Worm (Caenorhabditis elegans) whole organism, young adult: Measurements from ENCODE around the gene W03A5.1.

Experiments used
- C17E4.6 ChIP-seq: fragments of 200-800 bp; sonication (Bioruptor generic); IDR thresholded peaks from 2 replicates; pipeline ENCODE4 v1.3.6; 2022; ENCODE audit warnings: missing genetic modification reagents, missing genetic modification characterization, missing compliant biosample characterization
- F10E7.11 ChIP-seq: sonication (generic microtip); optimal IDR thresholded peaks from 2 replicates; lab custom pipeline; 2017; ENCODE audit warnings: mild to moderate bottlenecking, missing genetic modification characterization, moderate library complexity, missing compliant biosample characterization
- F23B12.7 ChIP-seq: sonication (generic microtip); optimal IDR thresholded peaks from 2 replicates; lab custom pipeline; 2017; ENCODE audit warnings: missing genetic modification characterization, mild to moderate bottlenecking, missing compliant biosample characterization, antibody characterized with exemption, moderate library complexity; ENCODE audit not compliant: insufficient read depth
- F33H1.4 ChIP-seq: fragments of 200-800 bp; sonication (Bioruptor generic); IDR thresholded peaks from 2 replicates; pipeline ENCODE4 v1.3.6; 2022; ENCODE audit warnings: missing genetic modification reagents, missing genetic modification characterization, missing compliant biosample characterization
- F37B4.10 ChIP-seq: fragments of 200-800 bp; sonication (Bioruptor generic); IDR thresholded peaks from 2 replicates; pipeline ENCODE4 v1.3.6; 2022; ENCODE audit warnings: missing genetic modification characterization, missing compliant biosample characterization
- F52B5.7 ChIP-seq: sonication (generic microtip); optimal IDR thresholded peaks from 2 replicates; lab custom pipeline; 2016; ENCODE audit warnings: mild to moderate bottlenecking, missing genetic modification characterization, missing compliant biosample characterization
- F55B11.4 ChIP-seq: sonication (generic microtip); optimal IDR thresholded peaks from 2 replicates; lab custom pipeline; 2016; ENCODE audit warnings: missing compliant biosample characterization, missing genetic modification characterization, borderline replicate concordance; ENCODE audit not compliant: insufficient read depth
- F57C9.4 ChIP-seq: sonication (generic microtip); optimal IDR thresholded peaks from 2 replicates; lab custom pipeline; 2017; ENCODE audit warnings: mild to moderate bottlenecking, missing genetic modification characterization, missing compliant biosample characterization
- K11D2.4 ChIP-seq: fragments of 200-800 bp; sonication (Bioruptor generic); IDR thresholded peaks from 2 replicates; pipeline ENCODE4 v1.3.6; 2022; ENCODE audit warnings: missing genetic modification reagents, missing genetic modification characterization, missing compliant biosample characterization
- Y53G8AR.9 ChIP-seq: fragments of 200-800 bp; sonication (Bioruptor generic); conservative IDR thresholded peaks from 2 replicates; pipeline ENCODE4 v1.3.6; 2022; ENCODE audit warnings: missing genetic modification reagents, missing genetic modification characterization, missing compliant biosample characterization
- Y56A3A.18 ChIP-seq: fragments of 200-800 bp; sonication (Bioruptor generic); IDR thresholded peaks from 2 replicates; pipeline ENCODE4 v1.3.6; 2022; ENCODE audit warnings: missing genetic modification reagents, missing genetic modification characterization, missing compliant biosample characterization
- Y67H2A.10 ChIP-seq: fragments of 200-800 bp; sonication (Bioruptor generic); conservative IDR thresholded peaks from 2 replicates; pipeline ENCODE4 v1.3.6; 2022; ENCODE audit warnings: missing genetic modification reagents, missing genetic modification characterization, missing compliant biosample characterization
- ZK185.1 ChIP-seq: sonication (generic microtip); optimal IDR thresholded peaks from 2 replicates; lab custom pipeline; 2016; ENCODE audit warnings: mild to moderate bottlenecking, missing genetic modification characterization, missing compliant biosample characterization; ENCODE audit not compliant: poor library complexity, severe bottlenecking
- bed-1 ChIP-seq: fragments of 200-800 bp; sonication (Bioruptor generic); IDR thresholded peaks from 2 replicates; pipeline ENCODE4 v1.3.6; 2022; ENCODE audit warnings: missing genetic modification reagents, missing genetic modification characterization, missing compliant biosample characterization
- bed-2 ChIP-seq: fragments of 200-800 bp; sonication (Bioruptor generic); IDR thresholded peaks from 2 replicates; pipeline ENCODE4 v1.3.6; 2022; ENCODE audit warnings: missing genetic modification reagents, missing genetic modification characterization, missing compliant biosample characterization
- cebp-1 ChIP-seq, 2 experiments: fragments of 200-800 bp in 1 of 2; sonication (Bioruptor generic) in 1 of 2; sonication (generic microtip) in 1 of 2; IDR thresholded peaks in 1 of 2; optimal IDR thresholded peaks in 1 of 2; 2 replicates each; pipeline versions ENCODE4 v1.3.6 to Lab custom; 2017 to 2022; ENCODE audit warnings: missing compliant biosample characterization in 2 of 2, missing genetic modification characterization in 2 of 2, mild to moderate bottlenecking in 1 of 2, missing genetic modification reagents in 1 of 2, moderate library complexity in 1 of 2
- cebp-2 ChIP-seq: fragments of 200-800 bp; sonication (Bioruptor generic); IDR thresholded peaks from 2 replicates; pipeline ENCODE4 v1.3.6; 2022; ENCODE audit warnings: missing genetic modification characterization, missing compliant biosample characterization
- ceh-27 ChIP-seq: fragments of 200-800 bp; sonication (Bioruptor generic); optimal IDR thresholded peaks from 2 replicates; lab custom pipeline; 2018; ENCODE audit warnings: mild to moderate bottlenecking, missing genetic modification characterization, moderate library complexity, missing compliant biosample characterization
- ceh-58 ChIP-seq: fragments of 200-800 bp; sonication (Bioruptor generic); IDR thresholded peaks from 2 replicates; pipeline ENCODE4 v1.3.6; 2022; ENCODE audit warnings: missing genetic modification characterization, missing compliant biosample characterization
- ceh-91 ChIP-seq: fragments of 200-800 bp; sonication (Bioruptor generic); IDR thresholded peaks from 2 replicates; pipeline ENCODE4 v1.3.6; 2022; ENCODE audit warnings: missing genetic modification reagents, missing genetic modification characterization, missing compliant biosample characterization
- chd-7 ChIP-seq: sonication (generic microtip); optimal IDR thresholded peaks from 2 replicates; lab custom pipeline; 2016; ENCODE audit warnings: mild to moderate bottlenecking, missing genetic modification characterization, moderate library complexity, missing compliant biosample characterization
- dpff-1 ChIP-seq: sonication (generic microtip); optimal IDR thresholded peaks from 2 replicates; lab custom pipeline; 2017; ENCODE audit warnings: mild to moderate bottlenecking, missing genetic modification characterization, missing compliant biosample characterization
- efl-1 ChIP-seq: fragments of 150-350 bp; optimal IDR thresholded peaks from 2 replicates; lab custom pipeline; 2014; ENCODE audit warnings: missing biosample characterization, missing genetic modification reagents, missing genetic modification characterization
- egl-18 ChIP-seq: fragments of 200-800 bp; sonication (Bioruptor generic); IDR thresholded peaks from 2 replicates; pipeline ENCODE4 v1.3.6; 2022; ENCODE audit warnings: missing genetic modification reagents, missing genetic modification characterization, missing compliant biosample characterization
- egl-44 ChIP-seq: fragments of 200-800 bp; sonication (Bioruptor generic); IDR thresholded peaks from 2 replicates; pipeline ENCODE4 v1.3.6; 2022; ENCODE audit warnings: missing genetic modification reagents, missing genetic modification characterization, missing compliant biosample characterization
- egrh-3 ChIP-seq: fragments of 200-800 bp; sonication (Bioruptor generic); IDR thresholded peaks from 2 replicates; pipeline ENCODE4 v1.3.6; 2022; ENCODE audit warnings: missing genetic modification reagents, missing genetic modification characterization, missing compliant biosample characterization
- him-1 ChIP-seq: sonication (generic microtip); optimal IDR thresholded peaks from 2 replicates; lab custom pipeline; 2016; ENCODE audit warnings: missing genotype, missing genetic modification reagents, missing genetic modification characterization, missing compliant biosample characterization
- hrde-1 ChIP-seq: sonication (generic microtip); optimal IDR thresholded peaks from 2 replicates; lab custom pipeline; 2016; ENCODE audit warnings: missing genetic modification characterization, mild to moderate bottlenecking, missing compliant biosample characterization, moderate library complexity, missing genotype, missing genetic modification reagents, borderline replicate concordance
- let-526 ChIP-seq: fragments of 200-800 bp; sonication (Bioruptor generic); IDR thresholded peaks from 2 replicates; pipeline ENCODE4 v1.3.6; 2022; ENCODE audit warnings: missing genetic modification reagents, missing genetic modification characterization, missing compliant biosample characterization
- lin-26 ChIP-seq: fragments of 200-800 bp; sonication (Bioruptor generic); IDR thresholded peaks from 2 replicates; pipeline ENCODE4 v1.3.6; 2022; ENCODE audit warnings: missing genetic modification reagents, missing genetic modification characterization, missing compliant biosample characterization
- lin-40 ChIP-seq: sonication (generic microtip); optimal IDR thresholded peaks from 2 replicates; lab custom pipeline; 2016; ENCODE audit warnings: missing genetic modification characterization, mild to moderate bottlenecking, missing compliant biosample characterization, missing genotype, missing genetic modification reagents
- lir-1 ChIP-seq: fragments of 200-800 bp; sonication (Bioruptor generic); conservative IDR thresholded peaks from 2 replicates; pipeline ENCODE4 v1.3.6; 2022; ENCODE audit warnings: missing genetic modification reagents, missing genetic modification characterization, missing compliant biosample characterization
- madf-3 ChIP-seq: fragments of 200-800 bp; sonication (Bioruptor generic); IDR thresholded peaks from 2 replicates; pipeline ENCODE4 v1.3.6; 2022; ENCODE audit warnings: missing genetic modification reagents, missing genetic modification characterization, missing compliant biosample characterization
- madf-6 ChIP-seq: fragments of 200-800 bp; sonication (Bioruptor generic); IDR thresholded peaks from 2 replicates; pipeline ENCODE4 v1.3.6; 2022; ENCODE audit warnings: missing genetic modification reagents, missing genetic modification characterization, missing compliant biosample characterization
- madf-8 ChIP-seq: fragments of 200-800 bp; sonication (Bioruptor generic); conservative IDR thresholded peaks from 2 replicates; pipeline ENCODE4 v1.3.6; 2022; ENCODE audit warnings: missing genetic modification reagents, missing genetic modification characterization, missing compliant biosample characterization
- mel-28 ChIP-seq: sonication (generic microtip); optimal IDR thresholded peaks from 2 replicates; lab custom pipeline; 2016; ENCODE audit warnings: borderline replicate concordance, mild to moderate bottlenecking, missing genetic modification characterization, missing compliant biosample characterization
- nfya-2 ChIP-seq: fragments of 200-800 bp; sonication (Bioruptor generic); IDR thresholded peaks from 2 replicates; pipeline ENCODE4 v1.3.6; 2022; ENCODE audit warnings: missing genetic modification reagents, missing genetic modification characterization, missing compliant biosample characterization
- nfyb-1 ChIP-seq: fragments of 200-800 bp; sonication (Bioruptor generic); IDR thresholded peaks from 2 replicates; pipeline ENCODE4 v1.3.6; 2022; ENCODE audit warnings: missing genetic modification reagents, missing genetic modification characterization, missing compliant biosample characterization
- pbrm-1 ChIP-seq: fragments of 200-800 bp; sonication (Bioruptor generic); IDR thresholded peaks from 2 replicates; pipeline ENCODE4 v1.3.6; 2022; ENCODE audit warnings: missing genetic modification reagents, missing genetic modification characterization, missing compliant biosample characterization
- snpc-1.1 ChIP-seq: sonication (generic microtip); optimal IDR thresholded peaks from 2 replicates; lab custom pipeline; 2017; ENCODE audit warnings: missing genetic modification characterization, mild to moderate bottlenecking, missing compliant biosample characterization, antibody characterized with exemption, moderate library complexity, missing genotype, missing genetic modification reagents; ENCODE audit not compliant: insufficient read depth
- snpc-3.4 ChIP-seq: sonication (generic microtip); optimal IDR thresholded peaks from 2 replicates; lab custom pipeline; 2017; ENCODE audit warnings: missing genetic modification characterization, mild to moderate bottlenecking, missing compliant biosample characterization, antibody characterized with exemption, moderate library complexity, missing genotype, missing genetic modification reagents
- snpc-4 ChIP-seq, 5 experiments: fragments of 150-350 bp in 1 of 5; sonication (generic microtip) in 4 of 5; optimal IDR thresholded peaks; 2 replicates each; lab custom pipeline; 2014 to 2018; ENCODE audit warnings: missing genetic modification characterization in 5 of 5, missing biosample characterization in 3 of 5, antibody characterized with exemption in 2 of 5, mild to moderate bottlenecking in 2 of 5, missing compliant biosample characterization in 2 of 5, missing genotype in 2 of 5, moderate library complexity in 2 of 5, missing genetic modification reagents in 1 of 5
- tlf-1 ChIP-seq: fragments of 200-800 bp; sonication (Bioruptor generic); optimal IDR thresholded peaks from 2 replicates; lab custom pipeline; 2018; ENCODE audit warnings: mild to moderate bottlenecking, missing genetic modification characterization, missing compliant biosample characterization
- ztf-18 ChIP-seq: sonication (generic microtip); optimal IDR thresholded peaks from 2 replicates; lab custom pipeline; 2016; ENCODE audit warnings: missing genotype, mild to moderate bottlenecking, missing genetic modification characterization, missing compliant biosample characterization
- ztf-26 ChIP-seq: sonication (generic microtip); optimal IDR thresholded peaks from 2 replicates; lab custom pipeline; 2017; ENCODE audit warnings: missing genetic modification characterization, missing compliant biosample characterization

The W03A5.1 gene

ce11 chrIII:5367995-5368899 is 39.4 kb upstream of the W03A5.1 start, which contains the start of gene dhs-9 (continued):
- TF ChIP-seq Y56A3A.18 (GFP tag; lab: Robert Waterston, UW) (no peak), snpc-4 (GFP tag; optimal IDR thresholded peaks at IDR 0.05; lab: Kevin White, UChicago) (no peak), snpc-4 (tag; optimal IDR thresholded peaks at IDR 0.05; lab: Kevin White, UChicago) (no peak), ztf-18 (tag; lab: Kevin White, UChicago) (no peak), let-526 (no peak), egl-44 (no peak), ceh-58 (GFP tag; lab: Robert Waterston, UW) (no peak), lin-40 (peak; percentile 34), ztf-26 (no peak), F55B11.4 (tag; lab: Kevin White, UChicago) (no peak), bed-2 (GFP tag; lab: Robert Waterston, UW) (no peak), egrh-3 (GFP tag; lab: Robert Waterston, UW) (no peak), dpff-1 (tag; lab: Kevin White, UChicago) (no peak), madf-6 (no peak), nfyb-1 (GFP tag; lab: Robert Waterston, UW) (peak; percentile 58; the same call in 1 of the 2 replicates), madf-8 (GFP tag; lab: Robert Waterston, UW) (no peak), ceh-27 (no peak), F57C9.4 (no peak), F10E7.11 (tag; lab: Kevin White, UChicago) (no peak), C17E4.6 (GFP tag; lab: Robert Waterston, UW) (no peak), cebp-2 (GFP tag; lab: Robert Waterston, UW) (no peak), K11D2.4 (GFP tag; lab: Robert Waterston, UW) (no peak), egl-18 (GFP tag; lab: Robert Waterston, UW) (no peak), Y53G8AR.9 (GFP tag; lab: Robert Waterston, UW) (peak; percentile 62), F33H1.4 (GFP tag; lab: Robert Waterston, UW) (no peak), pbrm-1 (GFP tag; lab: Robert Waterston, UW) (no peak), mel-28 (tag; lab: Kevin White, UChicago) (no peak), tlf-1 (GFP tag; lab: Kevin White, UChicago) (no peak), lir-1 (GFP tag; lab: Robert Waterston, UW) (no peak), bed-1 (no peak), F23B12.7 (tag; lab: Kevin White, UChicago) (no peak), F52B5.7 (tag; lab: Kevin White, UChicago) (no peak), hrde-1 (tag; lab: Kevin White, UChicago) (no peak), snpc-1.1 (no peak), efl-1 (GFP tag; lab: Kevin White, UChicago) (no peak), Y67H2A.10 (GFP tag; lab: Robert Waterston, UW) (no peak), ceh-91 (GFP tag; lab: Robert Waterston, UW) (no peak), him-1 (tag; lab: Kevin White, UChicago) (peak; percentile 20), chd-7 (tag; lab: Kevin White, UChicago) (no peak), nfya-2 (GFP tag; lab: Robert Waterston, UW) (no peak), cebp-1 (GFP tag; IDR thresholded peaks at IDR 0.05; lab: Robert Waterston, UW) (no peak), cebp-1 (tag; optimal IDR thresholded peaks at IDR 0.05; lab: Kevin White, UChicago) (peak; percentile 12), madf-3 (GFP tag; lab: Robert Waterston, UW) (no peak), ZK185.1 (tag; lab: Kevin White, UChicago) (no peak), snpc-3.4 (no peak), lin-26 (GFP tag; lab: Robert Waterston, UW) (no peak), F37B4.10 (no peak)
